Worm (Caenorhabditis elegans) whole organism, midembryonic: Measurements from ENCODE around the gene C05B5.4.

Experiments
- T22C8.4 ChIP-seq: fragments of 200-800 bp; sonication (Bioruptor generic); IDR thresholded peaks from 2 replicates; pipeline ENCODE4 v1.3.6; 2022; ENCODE audit warnings: missing genetic modification characterization, missing compliant biosample characterization
- cog-1 ChIP-seq: sonication (generic microtip); optimal IDR thresholded peaks from 2 replicates; lab custom pipeline; 2016; ENCODE audit warnings: missing genetic modification characterization, missing compliant biosample characterization
- flt-1 ChIP-seq: fragments of 200-800 bp; sonication (Bioruptor generic); IDR thresholded peaks from 2 replicates; pipeline ENCODE4 v1.3.6; 2022; ENCODE audit warnings: missing genetic modification characterization, missing compliant biosample characterization
- klf-2 ChIP-seq: fragments of 200-800 bp; sonication (Bioruptor generic); conservative IDR thresholded peaks from 2 replicates; pipeline ENCODE4 v1.3.6; 2022; ENCODE audit warnings: missing genetic modification reagents, missing genetic modification characterization, missing compliant biosample characterization
- med-1 ChIP-seq: sonication (generic microtip); optimal IDR thresholded peaks from 2 replicates; lab custom pipeline; 2017; ENCODE audit warnings: missing genetic modification characterization, mild to moderate bottlenecking, missing compliant biosample characterization, antibody characterized with exemption, missing genetic modification reagents; ENCODE audit not compliant: insufficient read depth
- ref-1 ChIP-seq: fragments of 200-800 bp; sonication (Bioruptor generic); conservative IDR thresholded peaks from 2 replicates; pipeline ENCODE4 v1.3.6; 2022; ENCODE audit warnings: missing genetic modification reagents, missing genetic modification characterization, missing compliant biosample characterization
- tab-1 ChIP-seq: fragments of 200-800 bp; sonication (Bioruptor generic); IDR thresholded peaks from 2 replicates; pipeline ENCODE4 v1.3.6; 2022; ENCODE audit warnings: missing genetic modification characterization, missing compliant biosample characterization
- ztf-23 ChIP-seq: fragments of 200-800 bp; sonication (Bioruptor generic); IDR thresholded peaks from 2 replicates; pipeline ENCODE4 v1.3.6; 2022; ENCODE audit warnings: missing genetic modification reagents, missing genetic modification characterization, missing compliant biosample characterization
- ztf-29 ChIP-seq: fragments of 200-800 bp; sonication (Bioruptor generic); IDR thresholded peaks from 2 replicates; pipeline ENCODE4 v1.3.6; 2022; ENCODE audit warnings: missing genetic modification reagents, missing genetic modification characterization, missing compliant biosample characterization

C05B5.4 gene

DNA sequence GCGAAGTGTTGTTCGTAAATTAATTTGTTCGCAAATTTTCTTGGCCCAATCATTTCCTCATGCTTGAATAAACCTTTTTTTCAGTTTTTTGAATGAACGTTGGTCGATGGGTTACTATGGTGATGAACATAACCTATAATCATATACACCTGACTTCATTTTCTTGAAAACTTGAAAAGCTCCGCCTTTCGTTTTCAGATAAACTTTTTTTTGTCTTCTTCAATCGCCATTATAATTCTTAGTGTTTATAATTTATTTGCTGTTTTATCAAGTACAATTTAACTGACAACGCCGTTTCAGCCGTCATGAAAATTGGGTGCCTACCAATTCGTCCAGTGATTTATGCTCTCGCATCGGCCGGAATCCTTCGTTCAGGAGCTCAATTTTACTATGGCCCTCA, 43.5 kb downstream of the C05B5.4 start, which contains the start of gene M04D8.7:
M04D8.7 (plus strand) TSS at position 301 of the 400 bp plus-strand sequence.
- TF ChIP-seq cog-1 (no peak), klf-2 (GFP tag; lab: Robert Waterston, UW) (no peak), tab-1 (GFP tag; lab: Robert Waterston, UW) (no peak), ztf-23 (GFP tag; lab: Robert Waterston, UW) (no peak), T22C8.4 (no peak), ref-1 (GFP tag; lab: Robert Waterston, UW) (no peak), flt-1 (GFP tag; lab: Robert Waterston, UW) (no peak), ztf-29 (GFP tag; lab: Robert Waterston, UW) (no peak), med-1 (GFP tag; lab: Kevin White, UChicago) (no peak)

DNA sequence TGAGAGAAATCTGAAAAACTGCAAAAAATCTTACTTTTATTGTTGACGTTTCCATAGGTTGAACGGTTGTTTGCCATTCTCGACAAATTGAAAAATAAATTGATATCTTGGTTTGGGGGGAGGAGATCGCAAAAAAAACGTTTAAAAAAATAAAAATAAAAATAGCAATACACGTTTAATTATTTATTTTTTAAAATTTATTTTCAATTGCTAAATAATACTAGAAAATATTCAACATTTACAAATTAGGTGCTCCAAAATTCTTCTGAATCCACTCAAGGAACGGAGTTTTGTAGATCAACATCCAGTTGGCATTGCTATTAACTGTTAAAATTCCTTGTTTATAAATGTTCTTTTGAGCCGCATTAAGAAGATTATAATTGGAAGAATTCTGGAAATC, 46.3 kb downstream of the C05B5.4 start, which contains the start of gene T16G12.7:
T16G12.7 (minus strand) TSS at position 101 of the 400 bp plus-strand sequence.
- no peak for TF ChIP-seq flt-1 (GFP tag; lab: Robert Waterston, UW)
- TF ChIP-seq tab-1 (GFP tag; lab: Robert Waterston, UW) = no peak
- no peak for TF ChIP-seq klf-2 (GFP tag; lab: Robert Waterston, UW)
- TF ChIP-seq ref-1 (GFP tag; lab: Robert Waterston, UW) = no peak
- TF ChIP-seq ztf-23 (GFP tag; lab: Robert Waterston, UW) = no peak
- TF ChIP-seq T22C8.4 = no peak
- no peak for TF ChIP-seq ztf-29 (GFP tag; lab: Robert Waterston, UW)
- no peak for TF ChIP-seq cog-1
- TF ChIP-seq med-1 (GFP tag; lab: Kevin White, UChicago) = no peak
